Worm (Caenorhabditis elegans) whole organism, L4 larva: ENCODE measurements around the gene nlp-59.

Source experiments
- F44E2.7 ChIP-seq: fragments of 200-800 bp; sonication (Bioruptor generic); IDR thresholded peaks from 2 replicates; pipeline ENCODE4 v2.1.2; 2022; ENCODE audit warnings: missing genetic modification characterization, missing compliant biosample characterization
- Y5F2A.4 ChIP-seq: fragments of 200-800 bp; sonication (Bioruptor generic); optimal IDR thresholded peaks from 2 replicates; lab custom pipeline; 2018; ENCODE audit warnings: mild to moderate bottlenecking, missing genetic modification characterization, missing compliant biosample characterization
- ZK337.2 ChIP-seq: fragments of 200-800 bp; sonication (Bioruptor generic); IDR thresholded peaks from 2 replicates; pipeline ENCODE4 v1.3.6; 2022; ENCODE audit warnings: missing genetic modification reagents, missing genetic modification characterization, missing compliant biosample characterization
- aha-1 ChIP-seq: fragments of 150-350 bp; peaks from one replicate; lab custom pipeline; 2014; ENCODE audit warnings: missing biosample characterization, missing genetic modification characterization
- ceh-28 ChIP-seq: fragments of 150-350 bp; optimal IDR thresholded peaks from 2 replicates; lab custom pipeline; 2014; ENCODE audit warnings: missing biosample characterization, missing genetic modification reagents, missing genetic modification characterization
- ceh-32 ChIP-seq: sonication (generic microtip); optimal IDR thresholded peaks from 2 replicates; lab custom pipeline; 2016; ENCODE audit warnings: mild to moderate bottlenecking, missing genetic modification characterization, missing compliant biosample characterization; ENCODE audit not compliant: poor library complexity
- ceh-44 ChIP-seq: fragments of 200-800 bp; sonication (Bioruptor generic); IDR thresholded peaks from 2 replicates; pipeline ENCODE4 v1.3.6; 2022; ENCODE audit warnings: missing genetic modification reagents, missing genetic modification characterization, missing compliant biosample characterization
- ctbp-1 ChIP-seq: fragments of 200-800 bp; sonication (Bioruptor generic); IDR thresholded peaks from 2 replicates; pipeline ENCODE4 v1.3.6; 2022; ENCODE audit warnings: missing genetic modification reagents, missing genetic modification characterization, missing compliant biosample characterization
- daf-16 ChIP-seq, 3 experiments: sonication (generic microtip); optimal IDR thresholded peaks; 2 replicates each; lab custom pipeline; 2016 to 2017; ENCODE audit warnings: missing genetic modification characterization in 3 of 3, missing genetic modification reagents in 3 of 3, mild to moderate bottlenecking in 2 of 3, missing compliant biosample characterization in 2 of 3, missing biosample characterization in 1 of 3, moderate library complexity in 1 of 3
- dmd-8 ChIP-seq: fragments of 200-800 bp; sonication (Bioruptor generic); IDR thresholded peaks from 2 replicates; pipeline ENCODE4 v1.3.6; 2022; ENCODE audit warnings: missing genetic modification characterization, missing compliant biosample characterization
- dve-1 ChIP-seq: sonication (generic microtip); optimal IDR thresholded peaks from 2 replicates; lab custom pipeline; 2017; ENCODE audit warnings: antibody characterized with exemption, mild to moderate bottlenecking, missing genetic modification characterization, missing compliant biosample characterization; ENCODE audit not compliant: insufficient read depth
- egl-43 ChIP-seq: fragments of 200-800 bp; sonication (Bioruptor generic); IDR thresholded peaks from 2 replicates; pipeline ENCODE4 v1.3.6; 2022; ENCODE audit warnings: missing genetic modification reagents, missing genetic modification characterization, missing compliant biosample characterization
- fkh-10 ChIP-seq: fragments of 150-350 bp; optimal IDR thresholded peaks from 2 replicates; lab custom pipeline; 2014; ENCODE audit warnings: missing biosample characterization, missing genetic modification reagents, missing genetic modification characterization
- hif-1 ChIP-seq, 2 experiments: sonication (generic microtip); optimal IDR thresholded peaks; 2 replicates each; lab custom pipeline; 2016 to 2017; ENCODE audit warnings: missing compliant biosample characterization in 2 of 2, missing genetic modification characterization in 2 of 2, missing genetic modification reagents in 2 of 2, missing genotype in 2 of 2, mild to moderate bottlenecking in 1 of 2
- hlh-11 ChIP-seq: fragments of 200-800 bp; sonication (Bioruptor generic); optimal IDR thresholded peaks from 2 replicates; lab custom pipeline; 2018; ENCODE audit warnings: mild to moderate bottlenecking, missing genetic modification characterization, missing compliant biosample characterization
- lim-7 ChIP-seq: fragments of 200-800 bp; sonication (Bioruptor generic); IDR thresholded peaks from 2 replicates; pipeline ENCODE4 v1.3.6; 2022; ENCODE audit warnings: missing genetic modification characterization, missing compliant biosample characterization
- lir-3 ChIP-seq: sonication (generic microtip); optimal IDR thresholded peaks from 2 replicates; lab custom pipeline; 2016; ENCODE audit warnings: mild to moderate bottlenecking, missing genetic modification characterization, missing compliant biosample characterization
- mdl-1 ChIP-seq, 2 experiments: fragments of 150-350 bp in 1 of 2; sonication (generic microtip) in 1 of 2; optimal IDR thresholded peaks; 2 replicates each; lab custom pipeline; 2014 to 2017; ENCODE audit warnings: missing biosample characterization in 2 of 2, missing genetic modification characterization in 2 of 2
- mdt-29 ChIP-seq: fragments of 200-800 bp; sonication (Bioruptor generic); IDR thresholded peaks from 2 replicates; pipeline ENCODE4 v1.3.6; 2022; ENCODE audit warnings: missing genetic modification reagents, missing genetic modification characterization, missing compliant biosample characterization
- mep-1 ChIP-seq: fragments of 150-350 bp; sonication (generic microtip); optimal IDR thresholded peaks from 3 replicates; lab custom pipeline; 2014; ENCODE audit warnings: missing biosample characterization, missing genetic modification characterization
- mes-2 ChIP-seq: sonication (generic microtip); optimal IDR thresholded peaks from 2 replicates; lab custom pipeline; 2016; ENCODE audit warnings: missing genotype, mild to moderate bottlenecking, missing genetic modification characterization, missing compliant biosample characterization; ENCODE audit not compliant: poor library complexity, severe bottlenecking
- mxl-3 ChIP-seq: fragments of 200-800 bp; sonication (Bioruptor generic); optimal IDR thresholded peaks from 2 replicates; lab custom pipeline; 2018; ENCODE audit warnings: mild to moderate bottlenecking, missing genetic modification characterization, missing compliant biosample characterization
- nhr-111 ChIP-seq: fragments of 200-800 bp; sonication (Bioruptor generic); optimal IDR thresholded peaks from 2 replicates; lab custom pipeline; 2018; ENCODE audit warnings: mild to moderate bottlenecking, missing genetic modification characterization, missing compliant biosample characterization
- nhr-28 ChIP-seq: fragments of 150-350 bp; optimal IDR thresholded peaks from 2 replicates; lab custom pipeline; 2014; ENCODE audit warnings: missing biosample characterization, missing genetic modification characterization
- nhr-41 ChIP-seq: fragments of 200-800 bp; sonication (Bioruptor generic); IDR thresholded peaks from 2 replicates; pipeline ENCODE4 v1.3.6; 2022; ENCODE audit warnings: missing genetic modification reagents, missing genetic modification characterization, missing compliant biosample characterization
- nhr-48 ChIP-seq: sonication (generic microtip); optimal IDR thresholded peaks from 2 replicates; lab custom pipeline; 2016; ENCODE audit warnings: mild to moderate bottlenecking, missing genetic modification characterization, missing compliant biosample characterization
- nhr-6 ChIP-seq: fragments of 150-350 bp; optimal IDR thresholded peaks from 2 replicates; lab custom pipeline; 2014; ENCODE audit warnings: missing biosample characterization, missing genetic modification characterization
- nhr-77 ChIP-seq: fragments of 150-350 bp; optimal IDR thresholded peaks from 2 replicates; lab custom pipeline; 2014; ENCODE audit warnings: missing biosample characterization, missing genetic modification characterization
- pqm-1 ChIP-seq: sonication (generic microtip); optimal IDR thresholded peaks from 2 replicates; lab custom pipeline; 2017; ENCODE audit warnings: missing biosample characterization, missing genetic modification characterization
- saeg-2 ChIP-seq: fragments of 200-800 bp; sonication (Bioruptor generic); IDR thresholded peaks from 2 replicates; pipeline ENCODE4 v1.3.6; 2022; ENCODE audit warnings: missing genetic modification reagents, missing genetic modification characterization, missing compliant biosample characterization
- sdz-12 ChIP-seq: fragments of 200-800 bp; sonication (Bioruptor generic); optimal IDR thresholded peaks from 2 replicates; lab custom pipeline; 2018; ENCODE audit warnings: mild to moderate bottlenecking, missing genetic modification characterization, missing compliant biosample characterization
- snpc-4 ChIP-seq: fragments of 150-350 bp; optimal IDR thresholded peaks from 2 replicates; lab custom pipeline; 2014; ENCODE audit warnings: missing biosample characterization, missing genetic modification characterization
- spr-3 ChIP-seq: fragments of 200-800 bp; sonication (Bioruptor generic); optimal IDR thresholded peaks from 2 replicates; lab custom pipeline; 2018; ENCODE audit warnings: mild to moderate bottlenecking, missing genetic modification characterization, missing compliant biosample characterization
- tra-1 ChIP-seq: fragments of 200-800 bp; sonication (Bioruptor generic); IDR thresholded peaks from 2 replicates; pipeline ENCODE4 v1.3.6; 2022; ENCODE audit warnings: missing genetic modification reagents, missing genetic modification characterization, missing compliant biosample characterization
- zfp-2 ChIP-seq: sonication (generic microtip); optimal IDR thresholded peaks from 2 replicates; lab custom pipeline; 2016; ENCODE audit warnings: mild to moderate bottlenecking, missing genetic modification characterization, missing compliant biosample characterization
- ztf-7 ChIP-seq: fragments of 150-350 bp; optimal IDR thresholded peaks from 2 replicates; lab custom pipeline; 2014; ENCODE audit warnings: missing biosample characterization, missing genetic modification characterization

nlp-59 gene

ce11 chrV:15013328-15013727 lies 42.1 kb downstream of the nlp-59 start:
- no peak for TF ChIP-seq lir-3 (tag; lab: Kevin White, UChicago)
- TF ChIP-seq aha-1 (tag; lab: Kevin White, UChicago): peak; percentile 90
- TF ChIP-seq, all 104 proteins: peak for 1

ce11 chrV:15014164-15014563 lies 42.9 kb downstream of the nlp-59 start, which contains the start of gene obr-2:
Gene obr-2, minus strand, starts transcription at chrV:15014264.
- no peak for TF ChIP-seq tra-1 (GFP tag; lab: Robert Waterston, UW)
- TF ChIP-seq pqm-1 (tag; lab: Kevin White, UChicago): no peak
- TF ChIP-seq daf-16 (GFP tag; optimal IDR thresholded peaks at IDR 0.05; lab: Kevin White, UChicago): no peak
- TF ChIP-seq daf-16 (tag; optimal IDR thresholded peaks at IDR 0.05; lab: Kevin White, UChicago): no peak
- TF ChIP-seq sdz-12: no peak
- TF ChIP-seq egl-43 (GFP tag; lab: Robert Waterston, UW): no peak
- TF ChIP-seq, all 104 proteins: peak for 0

- TF ChIP-seq aha-1 (tag; lab: Kevin White, UChicago) (peak; percentile 83), mdt-29 (no peak), hif-1 (tag; optimal IDR thresholded peaks at IDR 0.05; lab: Kevin White, UChicago) (peak in 1 of 2 experiments; percentile 25)
These were observed 44.6 kb downstream of the nlp-59 start for ce11 chrV:15015799-15016198.

- TF ChIP-seq nhr-28 (tag; lab: Kevin White, UChicago) (no peak), pqm-1 (tag; lab: Kevin White, UChicago) (no peak), saeg-2 (no peak), mxl-3 (GFP tag; lab: Kevin White, UChicago) (peak; percentile 1), ctbp-1 (GFP tag; lab: Robert Waterston, UW) (no peak), spr-3 (no peak), sdz-12 (no peak), egl-43 (GFP tag; lab: Robert Waterston, UW) (no peak), mdl-1 (tag; optimal IDR thresholded peaks at IDR 0.05; lab: Kevin White, UChicago) (peak in 1 of 2 experiments; percentile 1), nhr-111 (no peak), nhr-6 (peak; percentile 33), lim-7 (GFP tag; lab: Robert Waterston, UW) (no peak), dve-1 (tag; lab: Kevin White, UChicago) (no peak), nhr-77 (no peak), mes-2 (no peak), nhr-41 (no peak), nhr-48 (tag; lab: Kevin White, UChicago) (no peak), mep-1 (no peak), hlh-11 (tag; lab: Kevin White, UChicago) (no peak)
- TF ChIP-seq, all 104 proteins: peak for 3
These were observed 45.7 kb downstream of the nlp-59 start for ce11 chrV:15016795-15017429.

- TF ChIP-seq fkh-10 (GFP tag; lab: Kevin White, UChicago) (no peak), dve-1 (tag; lab: Kevin White, UChicago) (no peak), dmd-8 (GFP tag; lab: Robert Waterston, UW) (no peak), lir-3 (tag; lab: Kevin White, UChicago) (no peak), ceh-44 (GFP tag; lab: Robert Waterston, UW) (no peak), snpc-4 (tag; lab: Kevin White, UChicago) (no peak), ceh-32 (no peak), zfp-2 (tag; lab: Kevin White, UChicago) (no peak), pqm-1 (tag; lab: Kevin White, UChicago) (no peak), nhr-77 (no peak), tra-1 (GFP tag; lab: Robert Waterston, UW) (no peak), F44E2.7 (GFP tag; lab: Robert Waterston, UW) (no peak), ceh-28 (tag; lab: Kevin White, UChicago) (no peak), ztf-7 (tag; lab: Kevin White, UChicago) (no peak), Y5F2A.4 (no peak), ZK337.2 (GFP tag; lab: Robert Waterston, UW) (no peak)
These were observed 49.0 kb downstream of the nlp-59 start, which contains the start of gene F14H8.2 for ce11 chrV:15020229-15020628. Gene F14H8.2, minus strand, starts transcription at chrV:15020329.
